Worm (Caenorhabditis elegans): ENCODE data around the gene Y54G2A.12.

Gene Y54G2A.12

ce11 chrIV:2761477-2761876, 21.2 kb downstream of the Y54G2A.12 start:
- TF ChIP-seq unc-62 (GFP tag; optimal IDR thresholded peaks at IDR 0.05) = no peak

- TF ChIP-seq unc-62 (GFP tag; optimal IDR thresholded peaks at IDR 0.05) = no peak
These were observed 23.5 kb downstream of the Y54G2A.12 start, which contains the start of gene Y54G2A.38 for ce11 chrIV:2759163-2759562. Gene Y54G2A.38 (plus strand): TSS chrIV:2759463.

ce11 chrIV:2758079-2758478, 24.6 kb downstream of the Y54G2A.12 start:
- TF ChIP-seq unc-62 (GFP tag; optimal IDR thresholded peaks at IDR 0.05) = no peak

ce11 chrIV:2753541-2753940, 29.1 kb downstream of the Y54G2A.12 start:
- no peak for TF ChIP-seq unc-62 (GFP tag; optimal IDR thresholded peaks at IDR 0.05)

ce11 chrIV:2751568-2751967, 31.1 kb downstream of the Y54G2A.12 start, which contains the start of gene Y54G2A.41:
Gene Y54G2A.41 (plus strand): TSS chrIV:2751868.
- TF ChIP-seq unc-62 (GFP tag; optimal IDR thresholded peaks at IDR 0.05) = no peak

ce11 chrIV:2750607-2751006, 32.0 kb downstream of the Y54G2A.12 start:
- TF ChIP-seq unc-62 (GFP tag; optimal IDR thresholded peaks at IDR 0.05) = no peak

- no peak for TF ChIP-seq unc-62 (GFP tag; optimal IDR thresholded peaks at IDR 0.05)
These were observed 33.7 kb downstream of the Y54G2A.12 start for ce11 chrIV:2748863-2749451.

- TF ChIP-seq unc-62 (GFP tag; optimal IDR thresholded peaks at IDR 0.05) = no peak
These were observed 35.1 kb downstream of the Y54G2A.12 start for ce11 chrIV:2747385-2748007.

ce11 chrIV:2742470-2743044, 40.1 kb downstream of the Y54G2A.12 start, which contains the start of gene nhr-277:
Gene nhr-277 (plus strand): TSS chrIV:2742994.
- TF ChIP-seq unc-62 (GFP tag; optimal IDR thresholded peaks at IDR 0.05) = no peak

- no peak for TF ChIP-seq unc-62 (GFP tag; optimal IDR thresholded peaks at IDR 0.05)
These were observed 44.2 kb downstream of the Y54G2A.12 start for ce11 chrIV:2738466-2738865.

ce11 chrIV:2736575-2736974, 46.1 kb downstream of the Y54G2A.12 start:
- TF ChIP-seq unc-62 (GFP tag; optimal IDR thresholded peaks at IDR 0.05) = no peak

- TF ChIP-seq unc-62 (GFP tag; optimal IDR thresholded peaks at IDR 0.05) = no peak
These were observed 48.0 kb downstream of the Y54G2A.12 start for ce11 chrIV:2734675-2735074.

- TF ChIP-seq unc-62 (GFP tag; optimal IDR thresholded peaks at IDR 0.05) = no peak
These were observed 52.7 kb downstream of the Y54G2A.12 start, which contains the start of gene Y94H6A.2 for ce11 chrIV:2729957-2730356. Gene Y94H6A.2 (plus strand): TSS chrIV:2730292.

Data from whole organism, dauer.